Worm (Caenorhabditis elegans): ENCODE measurements around the gene nhr-286.

DNA sequence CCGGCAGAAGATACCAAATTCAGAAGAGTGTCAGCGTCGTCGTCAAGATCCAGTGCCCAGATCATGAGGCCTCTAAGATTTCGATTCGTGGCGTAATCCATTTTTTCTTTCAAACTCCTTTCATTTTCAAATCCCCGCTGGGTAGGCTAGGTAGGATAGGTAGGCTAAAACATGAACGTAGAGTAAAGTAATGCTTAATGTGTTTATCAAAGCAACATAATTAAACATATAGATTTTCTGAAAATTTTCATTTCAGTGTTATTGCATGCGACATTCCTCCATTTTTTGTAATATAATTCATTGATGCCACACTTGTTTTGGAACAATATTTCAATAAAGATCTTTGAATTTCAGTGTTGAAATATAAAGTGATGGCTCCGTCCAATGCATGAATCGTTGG, 38.0 kb upstream of the nhr-286 start, which contains the start of gene T01C4.8:
- no peak for TF ChIP-seq fos-1 (tag; optimal IDR thresholded peaks at IDR 0.05)
- no peak for TF ChIP-seq sem-4 (tag; optimal IDR thresholded peaks at IDR 0.05)
- TF ChIP-seq sma-9 (GFP tag; optimal IDR thresholded peaks at IDR 0.05): no peak
- TF ChIP-seq sma-9 (tag; optimal IDR thresholded peaks at IDR 0.05): no peak
- no peak for TF ChIP-seq lin-11 (tag; optimal IDR thresholded peaks at IDR 0.05)

Data from whole organism, L2 larva.